Worm (Caenorhabditis elegans): Measurements from ENCODE around the gene sgca-1.

- TF ChIP-seq ama-1 (optimal IDR thresholded peaks at IDR 0.05): no peak
- TF ChIP-seq tra-4 (tag; optimal IDR thresholded peaks at IDR 0.05): no peak
- TF ChIP-seq ceh-36 (tag; optimal IDR thresholded peaks at IDR 0.05): no peak
Observed at ce11 chrX:6742011-6742683, 47.2 kb downstream of the sgca-1 start, which contains the start of gene mdl-1.
